Worm (Caenorhabditis elegans) whole organism, young adult: ENCODE measurements around the gene fbxa-78.
A peak's percentile ranks its signal among the peaks of the same experiment; 100 is the strongest.

Experiments
- D2030.7 ChIP-seq: fragments of 200-800 bp; sonication (Bioruptor generic); IDR thresholded peaks from 2 replicates; pipeline ENCODE4 v1.3.6; 2022; ENCODE audit warnings: missing genetic modification reagents, missing genetic modification characterization, missing compliant biosample characterization
- F22D6.2 ChIP-seq: sonication (generic microtip); optimal IDR thresholded peaks from 2 replicates; lab custom pipeline; 2016; ENCODE audit warnings: mild to moderate bottlenecking, missing genetic modification characterization, missing compliant biosample characterization
- F55B11.4 ChIP-seq: sonication (generic microtip); optimal IDR thresholded peaks from 2 replicates; lab custom pipeline; 2016; ENCODE audit warnings: missing compliant biosample characterization, missing genetic modification characterization, borderline replicate concordance; ENCODE audit not compliant: insufficient read depth
- K12H6.12 ChIP-seq: fragments of 200-800 bp; sonication (Bioruptor generic); optimal IDR thresholded peaks from 2 replicates; lab custom pipeline; 2018; ENCODE audit warnings: mild to moderate bottlenecking, missing genetic modification characterization, missing compliant biosample characterization
- athp-1 ChIP-seq: sonication (generic microtip); optimal IDR thresholded peaks from 2 replicates; lab custom pipeline; 2017; ENCODE audit warnings: mild to moderate bottlenecking, missing genetic modification characterization, missing compliant biosample characterization
- attf-5 ChIP-seq: fragments of 200-800 bp; sonication (Bioruptor generic); optimal IDR thresholded peaks from 2 replicates; lab custom pipeline; 2018; ENCODE audit warnings: mild to moderate bottlenecking, missing genetic modification characterization, missing compliant biosample characterization
- cebp-1 ChIP-seq, 2 experiments: fragments of 200-800 bp in 1 of 2; sonication (Bioruptor generic) in 1 of 2; sonication (generic microtip) in 1 of 2; IDR thresholded peaks in 1 of 2; optimal IDR thresholded peaks in 1 of 2; 2 replicates each; pipeline versions ENCODE4 v1.3.6 to Lab custom; 2017 to 2022; ENCODE audit warnings: missing compliant biosample characterization in 2 of 2, missing genetic modification characterization in 2 of 2, mild to moderate bottlenecking in 1 of 2, missing genetic modification reagents in 1 of 2, moderate library complexity in 1 of 2
- ceh-58 ChIP-seq: fragments of 200-800 bp; sonication (Bioruptor generic); IDR thresholded peaks from 2 replicates; pipeline ENCODE4 v1.3.6; 2022; ENCODE audit warnings: missing genetic modification characterization, missing compliant biosample characterization
- ceh-91 ChIP-seq: fragments of 200-800 bp; sonication (Bioruptor generic); IDR thresholded peaks from 2 replicates; pipeline ENCODE4 v1.3.6; 2022; ENCODE audit warnings: missing genetic modification reagents, missing genetic modification characterization, missing compliant biosample characterization
- dpl-1 ChIP-seq: fragments of 150-350 bp; optimal IDR thresholded peaks from 2 replicates; lab custom pipeline; 2014; ENCODE audit warnings: missing biosample characterization, missing genetic modification reagents, missing genetic modification characterization
- efl-1 ChIP-seq: fragments of 150-350 bp; optimal IDR thresholded peaks from 2 replicates; lab custom pipeline; 2014; ENCODE audit warnings: missing biosample characterization, missing genetic modification reagents, missing genetic modification characterization
- egrh-3 ChIP-seq: fragments of 200-800 bp; sonication (Bioruptor generic); IDR thresholded peaks from 2 replicates; pipeline ENCODE4 v1.3.6; 2022; ENCODE audit warnings: missing genetic modification reagents, missing genetic modification characterization, missing compliant biosample characterization
- hmg-1.2 ChIP-seq: fragments of 200-800 bp; sonication (Bioruptor generic); IDR thresholded peaks from 2 replicates; pipeline ENCODE4 v1.3.6; 2022; ENCODE audit warnings: missing genetic modification reagents, missing genetic modification characterization, missing compliant biosample characterization
- let-526 ChIP-seq: fragments of 200-800 bp; sonication (Bioruptor generic); IDR thresholded peaks from 2 replicates; pipeline ENCODE4 v1.3.6; 2022; ENCODE audit warnings: missing genetic modification reagents, missing genetic modification characterization, missing compliant biosample characterization
- lin-35 ChIP-seq, 3 experiments: fragments of 150-350 bp in 2 of 3; sonication (generic microtip) in 1 of 3; optimal IDR thresholded peaks; 2 replicates each; lab custom pipeline; 2014 to 2018; ENCODE audit warnings: missing biosample characterization in 3 of 3, missing genetic modification characterization in 3 of 3, missing genetic modification reagents in 3 of 3
- lin-54 ChIP-seq: fragments of 200-800 bp; sonication (Bioruptor generic); optimal IDR thresholded peaks from 2 replicates; lab custom pipeline; 2018; ENCODE audit warnings: mild to moderate bottlenecking, missing genetic modification characterization, missing compliant biosample characterization
- lsl-1 ChIP-seq: fragments of 200-800 bp; sonication (Bioruptor generic); optimal IDR thresholded peaks from 2 replicates; lab custom pipeline; 2018; ENCODE audit warnings: mild to moderate bottlenecking, missing genetic modification characterization, moderate library complexity, missing compliant biosample characterization
- madf-10 ChIP-seq: sonication (generic microtip); optimal IDR thresholded peaks from 2 replicates; lab custom pipeline; 2016; ENCODE audit warnings: mild to moderate bottlenecking, missing genetic modification characterization, missing compliant biosample characterization
- mcd-1 ChIP-seq: fragments of 200-800 bp; sonication (Bioruptor generic); IDR thresholded peaks from 2 replicates; pipeline ENCODE4 v1.3.6; 2022; ENCODE audit warnings: missing genetic modification reagents, missing genetic modification characterization, missing compliant biosample characterization
- nfyb-1 ChIP-seq: fragments of 200-800 bp; sonication (Bioruptor generic); IDR thresholded peaks from 2 replicates; pipeline ENCODE4 v1.3.6; 2022; ENCODE audit warnings: missing genetic modification reagents, missing genetic modification characterization, missing compliant biosample characterization
- rpc-1 ChIP-seq, 2 experiments: fragments of 150-350 bp in 1 of 2; sonication (generic microtip) in 1 of 2; optimal IDR thresholded peaks; 2 replicates each; lab custom pipeline; 2014 to 2018; ENCODE audit warnings: missing biosample characterization in 1 of 2, missing genetic modification characterization in 1 of 2, missing genetic modification reagents in 1 of 2, missing genotype in 1 of 2
- snpc-1.1 ChIP-seq: sonication (generic microtip); optimal IDR thresholded peaks from 2 replicates; lab custom pipeline; 2017; ENCODE audit warnings: missing genetic modification characterization, mild to moderate bottlenecking, missing compliant biosample characterization, antibody characterized with exemption, moderate library complexity, missing genotype, missing genetic modification reagents; ENCODE audit not compliant: insufficient read depth
- snpc-1.3 ChIP-seq: sonication (generic microtip); optimal IDR thresholded peaks from 2 replicates; lab custom pipeline; 2017; ENCODE audit warnings: missing genetic modification characterization, mild to moderate bottlenecking, missing compliant biosample characterization, antibody characterized with exemption, moderate library complexity, missing genotype, missing genetic modification reagents; ENCODE audit not compliant: insufficient read depth
- snpc-4 ChIP-seq, 5 experiments: fragments of 150-350 bp in 1 of 5; sonication (generic microtip) in 4 of 5; optimal IDR thresholded peaks; 2 replicates each; lab custom pipeline; 2014 to 2018; ENCODE audit warnings: missing genetic modification characterization in 5 of 5, missing biosample characterization in 3 of 5, antibody characterized with exemption in 2 of 5, mild to moderate bottlenecking in 2 of 5, missing compliant biosample characterization in 2 of 5, missing genotype in 2 of 5, moderate library complexity in 2 of 5, missing genetic modification reagents in 1 of 5
- somi-1 ChIP-seq: fragments of 200-800 bp; sonication (Bioruptor generic); optimal IDR thresholded peaks from 2 replicates; lab custom pipeline; 2018; ENCODE audit warnings: mild to moderate bottlenecking, missing genetic modification characterization, missing compliant biosample characterization
- tbp1 ChIP-seq: fragments of 200-800 bp; sonication (Bioruptor generic); optimal IDR thresholded peaks from 2 replicates; lab custom pipeline; 2018; ENCODE audit warnings: mild to moderate bottlenecking, missing genetic modification characterization, missing compliant biosample characterization
- unc-130 ChIP-seq: sonication (generic microtip); optimal IDR thresholded peaks from 2 replicates; lab custom pipeline; 2016; ENCODE audit warnings: missing genetic modification reagents, missing genetic modification characterization, missing compliant biosample characterization
- zfh-2 ChIP-seq: fragments of 200-800 bp; sonication (Bioruptor generic); conservative IDR thresholded peaks from 2 replicates; pipeline ENCODE4 v1.3.6; 2022; ENCODE audit warnings: missing genetic modification reagents, missing genetic modification characterization, missing compliant biosample characterization
- zim-3 ChIP-seq: sonication (generic microtip); optimal IDR thresholded peaks from 2 replicates; lab custom pipeline; 2017; ENCODE audit warnings: mild to moderate bottlenecking, missing genetic modification characterization, moderate library complexity, missing compliant biosample characterization
- ztf-22 ChIP-seq: fragments of 200-800 bp; sonication (Bioruptor generic); optimal IDR thresholded peaks from 2 replicates; lab custom pipeline; 2018; ENCODE audit warnings: mild to moderate bottlenecking, missing genetic modification characterization, moderate library complexity, missing compliant biosample characterization
- ztf-28 ChIP-seq: fragments of 200-800 bp; sonication (Bioruptor generic); IDR thresholded peaks from 2 replicates; pipeline ENCODE4 v1.3.6; 2022; ENCODE audit warnings: missing genetic modification reagents, missing genetic modification characterization, missing compliant biosample characterization

fbxa-78 gene

ce11 chrIII:1214121-1214673, 44.1 kb downstream of the fbxa-78 start:
- TF ChIP-seq lsl-1, result peak; percentile 32
- peak; percentile 56; the same call in 1 of the 2 replicates for TF ChIP-seq egrh-3
- TF ChIP-seq snpc-1.1 (tag; lab: Kevin White, UChicago), result peak; percentile 58
- TF ChIP-seq ztf-22 (GFP tag; lab: Kevin White, UChicago), result no peak
- TF ChIP-seq D2030.7 (GFP tag; lab: Robert Waterston, UW), result peak; percentile 9; the same call in 1 of the 2 replicates
- no peak for TF ChIP-seq zim-3 (tag; lab: Kevin White, UChicago)
- TF ChIP-seq cebp-1 (GFP tag; IDR thresholded peaks at IDR 0.05; lab: Robert Waterston, UW), result peak; percentile 58; the same call in 1 of the 2 replicates
- TF ChIP-seq cebp-1 (tag; optimal IDR thresholded peaks at IDR 0.05; lab: Kevin White, UChicago), result no peak
- TF ChIP-seq zfh-2, result peak; percentile 90
- TF ChIP-seq ceh-58, result 0 out of 2 replicates have a peak, but pooled peaks have one; percentile 10
- no peak for TF ChIP-seq nfyb-1 (GFP tag; lab: Robert Waterston, UW)
- peak; percentile 36 for TF ChIP-seq hmg-1.2 (GFP tag; lab: Robert Waterston, UW)
- TF ChIP-seq snpc-4 (GFP tag; optimal IDR thresholded peaks at IDR 0.05; lab: Kevin White, UChicago), result peak; percentile 1
- peak in 2 of 4 experiments; percentile 24 to 51 for TF ChIP-seq snpc-4 (tag; optimal IDR thresholded peaks at IDR 0.05; lab: Kevin White, UChicago)
- TF ChIP-seq, all 124 proteins: peak for 9

ce11 chrIII:1210638-1211037, 47.6 kb downstream of the fbxa-78 start:
- TF ChIP-seq F55B11.4 (tag; lab: Kevin White, UChicago) (no peak), tbp1 (no peak), dpl-1 (no peak), let-526 (GFP tag; lab: Robert Waterston, UW) (no peak), F22D6.2 (tag; lab: Kevin White, UChicago) (no peak), madf-10 (tag; lab: Kevin White, UChicago) (no peak), athp-1 (tag; lab: Kevin White, UChicago) (no peak), snpc-1.3 (no peak), ceh-91 (GFP tag; lab: Robert Waterston, UW) (no peak), somi-1 (no peak), ztf-28 (GFP tag; lab: Robert Waterston, UW) (no peak), rpc-1 (optimal IDR thresholded peaks at IDR 0.05; lab: Kevin White, UChicago) (no peak), rpc-1 (tag; optimal IDR thresholded peaks at IDR 0.05; lab: Kevin White, UChicago) (no peak), unc-130 (GFP tag; lab: Kevin White, UChicago) (no peak)

DNA sequence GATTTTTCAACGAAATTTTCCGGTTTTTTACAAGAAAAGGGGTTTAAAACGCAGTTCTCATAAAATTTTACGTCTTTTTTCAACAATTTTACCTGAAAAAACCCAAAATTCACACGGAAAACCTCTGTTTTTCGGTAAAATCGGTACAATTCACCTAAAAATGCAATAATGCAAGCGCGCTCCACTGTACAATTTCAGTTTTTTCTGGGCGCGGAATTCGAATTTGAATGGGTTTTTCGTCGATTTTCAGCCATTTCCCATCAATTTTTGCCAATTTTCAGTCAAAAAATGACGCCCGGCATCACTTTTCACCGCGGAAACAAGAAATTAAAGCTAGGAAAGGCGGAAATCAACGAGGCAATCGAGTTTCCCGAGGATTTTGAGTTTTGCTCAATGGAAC, 50.4 kb downstream of the fbxa-78 start, which contains the start of gene orc-3:
TSS of gene orc-3 (plus strand) at position 282 of the 400 bp plus-strand sequence.
- TF ChIP-seq efl-1 (GFP tag; lab: Kevin White, UChicago) (peak; percentile 73), K12H6.12 (tag; lab: Kevin White, UChicago) (no peak), attf-5 (peak; percentile 17), lin-35 (GFP tag; optimal IDR thresholded peaks at IDR 0.05; lab: Kevin White, UChicago) (peak in 1 of 3 experiments; percentile 69), mcd-1 (peak; percentile 91), ceh-58 (no peak), dpl-1 (peak; percentile 39), lin-54 (GFP tag; lab: Kevin White, UChicago) (peak; percentile 74)
